Worm (Caenorhabditis elegans): ENCODE data around the gene C26E6.12.

Gene C26E6.12

DNA sequence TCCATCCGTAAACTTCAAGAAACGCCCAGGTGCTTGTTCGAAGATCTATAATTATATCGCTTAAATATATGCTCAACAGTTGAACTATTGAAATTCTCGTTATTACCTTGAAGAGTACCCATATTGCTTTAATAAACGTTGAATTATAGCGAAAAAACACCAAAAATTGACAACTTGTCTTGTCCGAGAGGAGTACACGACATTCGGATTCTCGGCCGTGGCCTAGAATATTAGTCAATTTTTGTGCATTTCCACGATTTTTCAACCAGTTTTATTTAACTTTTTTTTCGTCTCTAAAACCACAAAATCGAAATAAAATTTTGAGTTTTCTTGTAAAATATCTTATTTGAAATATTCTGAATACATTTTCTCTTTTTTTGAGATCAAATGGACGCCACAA is 19.7 kb downstream of the C26E6.12 start, which contains the start of the genes F26F4.9 and cee-1 (continued):
- peak; percentile 67 to 75 for TF ChIP-seq lin-35 (GFP tag; optimal IDR thresholded peaks at IDR 0.05)
- TF ChIP-seq F16B12.6 (tag; optimal IDR thresholded peaks at IDR 0.05) = peak; percentile 40
- TF ChIP-seq hpl-2 (GFP tag; optimal IDR thresholded peaks at IDR 0.05) = no peak
- TF ChIP-seq efl-1 (optimal IDR thresholded peaks at IDR 0.05) = peak; percentile 63 to 79
- peak; percentile 78 to 96 for TF ChIP-seq efl-1 (GFP tag; optimal IDR thresholded peaks at IDR 0.05 in 1 of 2)
- TF ChIP-seq grh-1 (GFP tag; IDR thresholded peaks at IDR 0.05) = no peak
- peak; percentile 66 for TF ChIP-seq C04F5.9 (tag; optimal IDR thresholded peaks at IDR 0.05)
- TF ChIP-seq nhr-19 (GFP tag; conservative IDR thresholded peaks at IDR 0.05) = peak; percentile 66
- peak; percentile 93 for TF ChIP-seq lir-3 (tag; optimal IDR thresholded peaks at IDR 0.05; ENCODE audit: poor library complexity)
- TF ChIP-seq unc-62 (GFP tag; optimal IDR thresholded peaks at IDR 0.05) = no peak
- peak; percentile 71 for TF ChIP-seq lin-14 (GFP tag; optimal IDR thresholded peaks at IDR 0.05)
- no peak for TF ChIP-seq unc-130 (tag; optimal IDR thresholded peaks at IDR 0.05)
- TF ChIP-seq sptf-1 (tag; optimal IDR thresholded peaks at IDR 0.05) = no peak
- TF ChIP-seq fkh-10 (GFP tag; optimal IDR thresholded peaks at IDR 0.05) = no peak
- no peak for TF ChIP-seq nhr-237 (tag; optimal IDR thresholded peaks at IDR 0.05)
- peak; percentile 84 for TF ChIP-seq mep-1 (tag; optimal IDR thresholded peaks at IDR 0.05)
- TF ChIP-seq swsn-7 (tag; optimal IDR thresholded peaks at IDR 0.05) = peak; percentile 70
- TF ChIP-seq elt-2 (tag; optimal IDR thresholded peaks at IDR 0.05) = peak; percentile 44
- peak; percentile 86 for TF ChIP-seq irx-1 (tag; optimal IDR thresholded peaks at IDR 0.05)
- TF ChIP-seq ceh-8 (GFP tag; optimal IDR thresholded peaks at IDR 0.05) = no peak

DNA sequence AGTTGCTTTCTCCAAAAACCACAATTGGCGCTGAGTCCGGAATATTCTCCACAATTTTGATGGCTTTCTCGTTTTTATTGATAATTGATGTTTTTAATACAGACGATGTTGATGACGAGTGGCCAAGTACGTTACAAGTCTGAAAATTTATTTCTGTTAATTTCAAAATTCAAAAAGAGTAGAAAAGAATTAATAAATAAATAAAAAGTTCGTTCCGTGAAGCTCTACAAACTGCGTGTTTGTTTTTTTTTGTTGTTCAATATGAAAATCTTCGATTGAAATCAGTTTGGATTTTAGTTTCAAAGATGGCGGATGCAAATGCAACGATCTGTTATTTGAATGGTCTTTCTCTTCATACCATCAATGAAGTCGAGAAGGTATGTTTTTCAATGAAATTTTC is 21.1 kb downstream of the C26E6.12 start, which contains the start of gene F26F4.2:
Gene F26F4.2, plus strand, starts transcription at position 301 of the 400 bp plus-strand sequence.
- TF ChIP-seq dpl-1 (GFP tag; optimal IDR thresholded peaks at IDR 0.05) (no peak), lin-39 (tag; optimal IDR thresholded peaks at IDR 0.05) (no peak), isw-1 (GFP tag; IDR thresholded peaks at IDR 0.05) (no peak), alr-1 (tag; optimal IDR thresholded peaks at IDR 0.05; ENCODE audit: borderline replicate concordance) (no peak), efl-1 (optimal IDR thresholded peaks at IDR 0.05) (no peak), efl-1 (GFP tag; optimal IDR thresholded peaks at IDR 0.05 in 1 of 2) (no peak), ceh-90 (tag; optimal IDR thresholded peaks at IDR 0.05) (no peak), unc-130 (tag; optimal IDR thresholded peaks at IDR 0.05) (no peak), egl-27 (tag; optimal IDR thresholded peaks at IDR 0.05) (no peak)

DNA sequence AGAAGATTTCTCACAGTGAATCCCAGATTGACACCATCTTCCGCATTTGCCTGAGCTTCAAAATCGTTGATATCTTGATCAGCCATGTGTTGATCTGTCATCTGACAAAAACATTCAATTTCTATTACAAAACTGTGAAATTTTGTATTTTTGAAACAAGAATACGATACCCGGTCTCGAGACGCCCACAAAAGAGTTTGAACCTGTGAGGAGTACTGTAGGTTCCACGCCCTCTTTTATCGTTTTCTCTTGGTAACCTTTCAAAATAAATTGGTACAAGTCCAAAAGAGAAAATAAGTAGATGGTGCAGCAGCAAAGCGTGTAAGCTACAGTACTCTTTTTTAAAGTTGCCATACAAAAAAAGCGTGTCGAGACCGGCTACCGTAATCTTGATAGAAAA is 22.1 kb downstream of the C26E6.12 start, which contains the start of gene F26F4.12:
Gene F26F4.12, minus strand, starts transcription at position 101 of the 400 bp plus-strand sequence.
- TF ChIP-seq lin-14 (GFP tag; optimal IDR thresholded peaks at IDR 0.05) (no peak), elt-2 (tag; optimal IDR thresholded peaks at IDR 0.05) (no peak), blmp-1 (tag; optimal IDR thresholded peaks at IDR 0.05) (no peak), vab-15 (tag; optimal IDR thresholded peaks at IDR 0.05) (no peak), nhr-76 (tag; optimal IDR thresholded peaks at IDR 0.05) (no peak), nhr-20 (tag; optimal IDR thresholded peaks at IDR 0.05) (no peak), nhr-19 (GFP tag; conservative IDR thresholded peaks at IDR 0.05) (no peak), nhr-237 (tag; optimal IDR thresholded peaks at IDR 0.05) (no peak), Y116A8C.19 (tag; optimal IDR thresholded peaks at IDR 0.05; ENCODE audit: borderline replicate concordance) (no peak), ceh-88 (GFP tag; IDR thresholded peaks at IDR 0.05) (no peak), ama-1 (optimal IDR thresholded peaks at IDR 0.05) (no peak), xbp-1 (tag; optimal IDR thresholded peaks at IDR 0.05) (no peak)

DNA sequence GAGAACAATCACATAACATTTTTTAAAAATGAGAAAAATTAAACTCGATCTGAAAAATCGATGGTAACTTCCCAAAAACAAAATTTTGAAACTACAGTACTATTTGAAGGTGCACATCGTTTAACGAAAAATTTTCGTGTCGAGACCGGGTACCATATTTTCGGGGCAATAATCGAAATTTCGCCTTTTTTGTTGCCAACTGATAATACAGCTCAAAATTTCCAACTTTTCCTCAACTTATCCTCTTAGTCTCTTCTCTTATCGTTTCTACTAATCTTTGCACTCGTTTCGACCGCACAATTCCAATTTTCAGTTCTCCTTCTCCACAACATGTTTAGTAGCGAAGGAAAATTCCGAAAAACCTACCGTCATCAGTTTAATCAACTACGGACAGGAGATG is 25.2 kb downstream of the C26E6.12 start, which contains the start of gene rom-1:
Gene rom-1, plus strand, starts transcription at position 301 of the 400 bp plus-strand sequence.
- TF ChIP-seq dsc-1 (tag; optimal IDR thresholded peaks at IDR 0.05) (no peak), lin-35 (GFP tag; optimal IDR thresholded peaks at IDR 0.05) (no peak), sox-4 (tag; optimal IDR thresholded peaks at IDR 0.05) (no peak), snu-23 (GFP tag; optimal IDR thresholded peaks at IDR 0.05) (no peak), grh-1 (GFP tag; IDR thresholded peaks at IDR 0.05) (no peak), C16A3.4 (tag; optimal IDR thresholded peaks at IDR 0.05) (no peak), ceh-90 (tag; optimal IDR thresholded peaks at IDR 0.05) (no peak), tbx-2 (tag; optimal IDR thresholded peaks at IDR 0.05) (no peak), mep-1 (tag; optimal IDR thresholded peaks at IDR 0.05) (no peak), nhr-12 (tag; optimal IDR thresholded peaks at IDR 0.05) (no peak), ces-1 (GFP tag; optimal IDR thresholded peaks at IDR 0.05) (no peak), C04F5.9 (tag; optimal IDR thresholded peaks at IDR 0.05) (no peak), hlh-4 (tag; optimal IDR thresholded peaks at IDR 0.05) (no peak), lin-39 (tag; optimal IDR thresholded peaks at IDR 0.05) (no peak), egl-27 (tag; optimal IDR thresholded peaks at IDR 0.05) (no peak), Y116A8C.19 (tag; optimal IDR thresholded peaks at IDR 0.05; ENCODE audit: borderline replicate concordance) (no peak), mab-9 (GFP tag; IDR thresholded peaks at IDR 0.05) (no peak), hpl-2 (GFP tag; optimal IDR thresholded peaks at IDR 0.05) (no peak), tlp-1 (tag; optimal IDR thresholded peaks at IDR 0.05) (no peak)

Measured in whole organism, L1 larva.